Worm (Caenorhabditis elegans) whole organism, L3 larva: ENCODE measurements around the gene F14D7.18.

Experiments used
- R02D3.7 ChIP-seq: fragments of 150-350 bp; optimal IDR thresholded peaks from 2 replicates; lab custom pipeline; 2014; ENCODE audit warnings: missing biosample characterization, missing genetic modification characterization
- ZK546.5 ChIP-seq: sonication (generic microtip); optimal IDR thresholded peaks from 2 replicates; lab custom pipeline; 2017; ENCODE audit warnings: missing biosample characterization, missing genetic modification characterization
- aly-2 ChIP-seq: fragments of 150-350 bp; optimal IDR thresholded peaks from 2 replicates; lab custom pipeline; 2014; ENCODE audit warnings: missing biosample characterization, missing genetic modification characterization
- ama-1 ChIP-seq: fragments of 150-350 bp; optimal IDR thresholded peaks from 2 replicates; lab custom pipeline; 2018
- ceh-28 ChIP-seq: fragments of 150-350 bp; optimal IDR thresholded peaks from 2 replicates; lab custom pipeline; 2014; ENCODE audit warnings: missing biosample characterization, missing genetic modification reagents, missing genetic modification characterization
- ceh-82 ChIP-seq: fragments of 150-350 bp; optimal IDR thresholded peaks from 2 replicates; lab custom pipeline; 2014; ENCODE audit warnings: missing biosample characterization, missing genetic modification characterization
- egl-27 ChIP-seq: sonication (generic microtip); optimal IDR thresholded peaks from 4 replicates; lab custom pipeline; 2017; ENCODE audit warnings: missing biosample characterization, missing genetic modification reagents, missing genetic modification characterization
- egl-5 ChIP-seq: fragments of 150-350 bp; optimal IDR thresholded peaks from 2 replicates; lab custom pipeline; 2017; ENCODE audit warnings: missing biosample characterization, missing genetic modification reagents, missing genetic modification characterization, inconsistent platforms
- elt-2 ChIP-seq: sonication (generic microtip); optimal IDR thresholded peaks from 2 replicates; lab custom pipeline; 2016; ENCODE audit warnings: missing genetic modification reagents, mild to moderate bottlenecking, missing genetic modification characterization, missing compliant biosample characterization
- elt-3 ChIP-seq, 3 experiments: fragments of 150-350 bp in 1 of 3; sonication (generic microtip) in 2 of 3; optimal IDR thresholded peaks; 2 replicates in 2 of 3; 4 replicates in 1 of 3; lab custom pipeline; 2014 to 2017; ENCODE audit warnings: missing biosample characterization in 3 of 3, missing genetic modification characterization in 3 of 3
- eor-1 ChIP-seq, 2 experiments: fragments of 150-350 bp; optimal IDR thresholded peaks; 2 replicates each; lab custom pipeline; 2014 to 2018; ENCODE audit warnings: missing biosample characterization in 2 of 2, missing genetic modification characterization in 2 of 2
- fkh-10 ChIP-seq: sonication (generic microtip); optimal IDR thresholded peaks from 2 replicates; lab custom pipeline; 2017; ENCODE audit warnings: missing biosample characterization, missing genetic modification reagents, missing genetic modification characterization
- fkh-2 ChIP-seq: fragments of 150-350 bp; optimal IDR thresholded peaks from 2 replicates; lab custom pipeline; 2014; ENCODE audit warnings: missing biosample characterization, missing genetic modification reagents, missing genetic modification characterization
- jun-1 ChIP-seq: fragments of 150-350 bp; optimal IDR thresholded peaks from 2 replicates; lab custom pipeline; 2014; ENCODE audit warnings: missing biosample characterization, missing genetic modification reagents, missing genetic modification characterization
- lin-15B ChIP-seq: fragments of 150-350 bp; optimal IDR thresholded peaks from 2 replicates; lab custom pipeline; 2014; ENCODE audit warnings: missing biosample characterization, missing genetic modification characterization
- lin-39 ChIP-seq: fragments of 150-350 bp; optimal IDR thresholded peaks from 2 replicates; lab custom pipeline; 2018; ENCODE audit warnings: missing biosample characterization, missing genetic modification reagents, missing genetic modification characterization
- mdl-1 ChIP-seq: fragments of 150-350 bp; optimal IDR thresholded peaks from 2 replicates; lab custom pipeline; 2014; ENCODE audit warnings: missing biosample characterization, missing genetic modification characterization
- mml-1 ChIP-seq: fragments of 150-350 bp; sonication (generic microtip); optimal IDR thresholded peaks from 3 replicates; lab custom pipeline; 2014; ENCODE audit warnings: missing biosample characterization, missing genetic modification characterization
- nfya-1 ChIP-seq: sonication (generic microtip); optimal IDR thresholded peaks from 2 replicates; lab custom pipeline; 2017; ENCODE audit warnings: missing genetic modification characterization, mild to moderate bottlenecking, missing compliant biosample characterization, antibody characterized with exemption, moderate library complexity; ENCODE audit not compliant: insufficient read depth
- nhr-11 ChIP-seq: fragments of 150-350 bp; optimal IDR thresholded peaks from 2 replicates; lab custom pipeline; 2014; ENCODE audit warnings: missing biosample characterization, missing genetic modification characterization
- nhr-12 ChIP-seq: fragments of 150-350 bp; optimal IDR thresholded peaks from 2 replicates; lab custom pipeline; 2014; ENCODE audit warnings: missing biosample characterization, missing genetic modification characterization
- nhr-237 ChIP-seq: fragments of 150-350 bp; optimal IDR thresholded peaks from 2 replicates; lab custom pipeline; 2014; ENCODE audit warnings: missing biosample characterization, missing genetic modification characterization
- nhr-28 ChIP-seq: fragments of 150-350 bp; optimal IDR thresholded peaks from 2 replicates; lab custom pipeline; 2014; ENCODE audit warnings: missing biosample characterization, missing genetic modification characterization
- nhr-67 ChIP-seq: fragments of 150-350 bp; optimal IDR thresholded peaks from 2 replicates; lab custom pipeline; 2014; ENCODE audit warnings: missing biosample characterization, missing genetic modification characterization
- nhr-76 ChIP-seq: fragments of 150-350 bp; sonication (generic microtip); optimal IDR thresholded peaks from 5 replicates; lab custom pipeline; 2014; ENCODE audit warnings: missing biosample characterization, missing genetic modification characterization
- pha-4 ChIP-seq: fragments of 150-350 bp; optimal IDR thresholded peaks from 2 replicates; lab custom pipeline; 2014; ENCODE audit warnings: missing biosample characterization, missing genetic modification reagents, missing genetic modification characterization
- pqm-1 ChIP-seq: fragments of 150-350 bp; optimal IDR thresholded peaks from 2 replicates; lab custom pipeline; 2017; ENCODE audit warnings: missing biosample characterization, missing genetic modification characterization, inconsistent platforms
- sea-2 ChIP-seq: fragments of 150-350 bp; sonication (generic microtip); optimal IDR thresholded peaks from 4 replicates; lab custom pipeline; 2014; ENCODE audit warnings: missing biosample characterization, missing genetic modification reagents, missing genetic modification characterization
- skn-1 ChIP-seq: fragments of 150-350 bp; optimal IDR thresholded peaks from 2 replicates; lab custom pipeline; 2014; ENCODE audit warnings: missing biosample characterization, missing genetic modification characterization
- snpc-4 ChIP-seq: fragments of 150-350 bp; optimal IDR thresholded peaks from 2 replicates; lab custom pipeline; 2014; ENCODE audit warnings: missing biosample characterization, missing genetic modification characterization
- unc-39 ChIP-seq: sonication (generic microtip); optimal IDR thresholded peaks from 4 replicates; lab custom pipeline; 2017; ENCODE audit warnings: missing biosample characterization, missing genetic modification characterization
- unc-62 ChIP-seq: fragments of 150-350 bp; sonication (generic microtip); optimal IDR thresholded peaks from 4 replicates; lab custom pipeline; 2014; ENCODE audit warnings: missing biosample characterization, missing genetic modification reagents, missing genetic modification characterization
- ztf-4 ChIP-seq: fragments of 150-350 bp; optimal IDR thresholded peaks from 2 replicates; lab custom pipeline; 2014; ENCODE audit warnings: missing biosample characterization, missing genetic modification characterization

The F14D7.18 gene

ce11 chrV:14320246-14320645, 29.7 kb upstream of the F14D7.18 start, which contains the start of gene F47B8.14:
F47B8.14 (plus strand) TSS chrV:14320546.
- TF ChIP-seq ztf-4 (tag; lab: Kevin White, UChicago), result no peak
- TF ChIP-seq egl-27 (tag; lab: Kevin White, UChicago), result no peak
- TF ChIP-seq lin-39 (tag; lab: Kevin White, UChicago), result no peak
- TF ChIP-seq fkh-10 (GFP tag; lab: Kevin White, UChicago), result no peak
- TF ChIP-seq mdl-1 (tag; lab: Kevin White, UChicago), result no peak
- no peak for TF ChIP-seq nhr-76 (tag; lab: Kevin White, UChicago)
- TF ChIP-seq elt-3 (tag; optimal IDR thresholded peaks at IDR 0.05; lab: Kevin White, UChicago), result no peak

DNA sequence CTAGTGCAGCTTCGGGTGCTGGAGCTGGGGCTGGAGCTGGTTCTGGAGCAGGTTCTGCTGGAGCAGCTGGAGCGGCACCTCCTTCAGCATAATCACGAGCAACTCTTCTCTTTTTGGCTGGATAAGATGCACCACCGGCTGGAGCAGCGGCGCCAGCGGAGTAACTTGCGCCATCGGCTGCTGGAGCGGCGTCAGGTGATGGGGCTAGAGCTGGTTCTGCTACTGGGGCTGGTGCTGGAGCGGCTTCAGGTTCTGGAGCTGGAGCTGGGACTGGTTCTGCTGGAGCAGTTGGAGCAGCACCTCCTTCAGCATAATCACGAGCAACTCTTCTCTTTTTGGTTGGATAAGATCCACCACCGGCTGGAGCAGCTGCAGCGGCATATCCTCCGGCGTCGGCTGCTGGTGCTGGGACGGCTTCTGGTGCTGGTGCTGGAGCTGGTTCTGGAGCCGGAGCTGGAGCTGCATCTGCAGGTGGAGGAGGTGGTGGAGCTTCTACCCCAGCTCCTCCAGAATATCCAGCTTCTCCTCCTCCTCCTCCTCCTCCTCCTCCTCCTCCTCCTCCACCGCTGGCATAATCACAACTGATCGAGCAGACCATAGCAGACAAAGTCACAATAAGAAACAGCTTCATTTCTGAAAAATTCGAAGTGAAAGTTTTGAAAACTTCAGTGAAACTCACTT, 28.7 kb upstream of the F14D7.18 start, which contains the start of gene F47B8.13:
Gene F47B8.13 (minus strand): TSS at position 631 of the 681 bp plus-strand sequence.
- TF ChIP-seq unc-39 (tag; lab: Kevin White, UChicago) (no peak), eor-1 (tag; optimal IDR thresholded peaks at IDR 0.05; lab: Kevin White, UChicago) (no peak), snpc-4 (tag; lab: Kevin White, UChicago) (no peak), lin-15B (tag; lab: Kevin White, UChicago) (no peak), lin-39 (tag; lab: Kevin White, UChicago) (no peak), ceh-28 (no peak)

DNA sequence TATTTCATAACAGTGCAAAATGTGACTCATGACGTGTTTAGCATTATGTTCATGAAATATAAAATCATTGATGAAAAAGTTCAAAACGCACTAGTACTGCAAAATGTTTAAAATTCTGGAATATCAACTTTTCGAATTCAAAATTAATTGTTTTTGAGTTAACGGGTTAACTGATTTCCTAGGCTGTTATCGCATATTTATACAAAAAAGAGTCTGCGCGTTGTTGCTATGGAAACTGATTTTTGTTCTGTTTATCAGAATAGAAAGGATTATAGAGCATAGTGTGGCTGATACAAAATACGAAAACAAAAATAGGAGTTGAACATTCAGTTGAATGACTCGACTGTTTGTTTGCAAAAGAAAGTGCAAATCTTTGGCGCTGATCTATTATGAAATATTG, 27.1 kb upstream of the F14D7.18 start:
- TF ChIP-seq nhr-11 (tag; lab: Kevin White, UChicago), result no peak
- no peak for TF ChIP-seq jun-1

DNA sequence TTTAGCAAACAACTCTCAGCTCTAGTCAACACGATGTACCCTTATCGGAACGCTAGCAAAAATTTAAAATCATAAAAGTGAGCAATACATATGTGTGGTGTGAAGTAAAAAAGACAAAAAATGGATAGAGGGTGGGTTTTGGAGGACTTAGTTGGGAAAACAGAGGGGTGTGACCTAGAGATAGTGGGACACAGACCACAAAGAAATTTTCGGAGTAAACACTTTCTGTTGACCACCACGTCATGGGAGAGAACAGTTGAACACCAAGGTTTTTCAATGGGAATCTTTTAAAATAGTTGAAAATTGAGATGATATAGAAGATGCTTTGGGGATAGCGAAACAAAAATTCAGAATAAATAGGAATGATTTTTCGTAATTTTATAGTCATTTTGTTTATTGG, 26.7 kb upstream of the F14D7.18 start:
- peak; percentile 11 for TF ChIP-seq nfya-1 (tag; lab: Kevin White, UChicago)
- TF ChIP-seq pha-4, result peak; percentile 71
- TF ChIP-seq snpc-4 (tag; lab: Kevin White, UChicago), result peak; percentile 41
- TF ChIP-seq egl-5, result no peak
- TF ChIP-seq elt-3 (tag; optimal IDR thresholded peaks at IDR 0.05; lab: Kevin White, UChicago), result no peak
- TF ChIP-seq, all 47 proteins: peak for 3

- TF ChIP-seq egl-27 (tag; lab: Kevin White, UChicago), result no peak
- no peak for TF ChIP-seq jun-1
- TF ChIP-seq skn-1 (tag; lab: Kevin White, UChicago), result no peak
- no peak for TF ChIP-seq ceh-82 (tag; lab: Kevin White, UChicago)
- TF ChIP-seq nhr-28 (tag; lab: Kevin White, UChicago), result no peak
- TF ChIP-seq ama-1 (lab: Kevin White, UChicago), result no peak
- TF ChIP-seq nhr-237 (tag; lab: Kevin White, UChicago), result no peak
- no peak for TF ChIP-seq nhr-76 (tag; lab: Kevin White, UChicago)
- TF ChIP-seq nhr-11 (tag; lab: Kevin White, UChicago), result no peak
- TF ChIP-seq unc-39 (tag; lab: Kevin White, UChicago), result no peak
- TF ChIP-seq nhr-67 (tag; lab: Kevin White, UChicago), result no peak
- TF ChIP-seq pqm-1 (tag; lab: Kevin White, UChicago), result no peak
- TF ChIP-seq elt-2, result no peak
- no peak for TF ChIP-seq unc-62 (GFP tag; lab: Kevin White, UChicago)
- no peak for TF ChIP-seq R02D3.7 (tag; lab: Kevin White, UChicago)
- TF ChIP-seq, all 47 proteins: peak for 0
Observed at ce11 chrV:14316525-14316924, 26.0 kb upstream of the F14D7.18 start, which contains the start of gene F47B8.2. F47B8.2 (minus strand) TSS chrV:14316625.

DNA sequence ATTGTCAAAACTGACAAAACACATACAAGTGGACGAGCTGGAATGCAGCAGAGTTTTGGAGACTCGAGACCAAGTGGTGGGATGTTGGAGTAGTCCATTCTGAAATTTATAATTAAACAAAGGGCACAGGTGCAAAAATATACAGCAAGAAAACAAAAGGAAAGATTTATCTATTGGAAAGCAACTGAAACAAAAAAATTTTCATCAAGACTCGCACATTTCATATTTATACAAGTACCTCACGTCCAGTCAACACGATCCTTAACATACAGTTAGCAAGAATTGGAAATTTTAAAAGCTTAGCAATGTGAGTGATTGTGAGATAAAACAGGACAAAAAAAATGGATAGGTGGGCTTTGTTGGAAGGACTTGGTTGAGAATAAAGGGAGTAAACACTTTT, 23.7 kb upstream of the F14D7.18 start, which contains the start of gene F47B8.1:
Gene F47B8.1 (minus strand): TSS at position 101 of the 400 bp plus-strand sequence.
- TF ChIP-seq mml-1 (tag; lab: Kevin White, UChicago), result no peak
- TF ChIP-seq nhr-237 (tag; lab: Kevin White, UChicago), result no peak
- no peak for TF ChIP-seq aly-2 (tag; lab: Kevin White, UChicago)
- TF ChIP-seq fkh-2, result no peak
- no peak for TF ChIP-seq ceh-28
- no peak for TF ChIP-seq nhr-12 (tag; lab: Kevin White, UChicago)
- no peak for TF ChIP-seq sea-2
- TF ChIP-seq pqm-1 (tag; lab: Kevin White, UChicago), result no peak
- TF ChIP-seq ZK546.5 (tag; lab: Kevin White, UChicago), result no peak
- no peak for TF ChIP-seq mdl-1 (tag; lab: Kevin White, UChicago)
- TF ChIP-seq egl-5, result no peak
